Worm (Caenorhabditis elegans): ENCODE data around the gene mib-1.

- no peak for TF ChIP-seq elt-3 (tag; optimal IDR thresholded peaks at IDR 0.05)
- no peak for TF ChIP-seq unc-120 (tag; optimal IDR thresholded peaks at IDR 0.05; ENCODE audit: poor library complexity, severe bottlenecking)
- TF ChIP-seq nhr-28 (tag; optimal IDR thresholded peaks at IDR 0.05), result no peak
- no peak for TF ChIP-seq ces-1 (GFP tag; optimal IDR thresholded peaks at IDR 0.05)
- no peak for TF ChIP-seq nhr-76 (tag; optimal IDR thresholded peaks at IDR 0.05)
- no peak for TF ChIP-seq nhr-12 (tag; optimal IDR thresholded peaks at IDR 0.05)
These were observed 51.7 kb downstream of the mib-1 start for ce11 chrIII:11238790-11239189.
